Worm (Caenorhabditis elegans) whole organism, L2 larva: Measurements from ENCODE around the gene K10C2.6.

ENCODE experiments used
- C34F6.9 ChIP-seq: fragments of 150-350 bp; optimal IDR thresholded peaks from 2 replicates; lab custom pipeline; 2014; ENCODE audit warnings: missing biosample characterization, missing genetic modification characterization
- ZK546.5 ChIP-seq: sonication (generic microtip); optimal IDR thresholded peaks from 2 replicates; lab custom pipeline; 2017; ENCODE audit warnings: missing biosample characterization, missing genetic modification characterization
- alr-1 ChIP-seq: fragments of 150-350 bp; optimal IDR thresholded peaks from 2 replicates; lab custom pipeline; 2014; ENCODE audit warnings: missing biosample characterization, missing genetic modification characterization
- ama-1 ChIP-seq: fragments of 150-350 bp; optimal IDR thresholded peaks from 2 replicates; lab custom pipeline; 2018; ENCODE audit warnings: inconsistent platforms
- ceh-16 ChIP-seq: fragments of 150-350 bp; optimal IDR thresholded peaks from 2 replicates; lab custom pipeline; 2014; ENCODE audit warnings: missing biosample characterization, missing genetic modification characterization
- ceh-82 ChIP-seq: fragments of 150-350 bp; optimal IDR thresholded peaks from 2 replicates; lab custom pipeline; 2014; ENCODE audit warnings: missing biosample characterization, missing genetic modification characterization
- crh-2 ChIP-seq: sonication (generic microtip); optimal IDR thresholded peaks from 2 replicates; lab custom pipeline; 2017; ENCODE audit warnings: missing biosample characterization, missing genetic modification characterization
- dmd-4 ChIP-seq: sonication (generic microtip); optimal IDR thresholded peaks from 2 replicates; lab custom pipeline; 2017; ENCODE audit warnings: missing biosample characterization, missing genetic modification characterization
- egl-27 ChIP-seq: sonication (generic microtip); optimal IDR thresholded peaks from 3 replicates; lab custom pipeline; 2017; ENCODE audit warnings: missing biosample characterization, missing genetic modification reagents, missing genetic modification characterization
- fos-1 ChIP-seq: fragments of 150-350 bp; optimal IDR thresholded peaks from 2 replicates; lab custom pipeline; 2014; ENCODE audit warnings: missing biosample characterization, missing genetic modification characterization
- gmeb-1 ChIP-seq: fragments of 150-350 bp; optimal IDR thresholded peaks from 2 replicates; lab custom pipeline; 2014; ENCODE audit warnings: missing biosample characterization, missing genetic modification characterization
- lsy-2 ChIP-seq, 2 experiments: fragments of 150-350 bp in 1 of 2; sonication (generic microtip) in 1 of 2; optimal IDR thresholded peaks; 2 replicates each; lab custom pipeline; 2014 to 2017; ENCODE audit warnings: missing biosample characterization in 2 of 2, missing genetic modification characterization in 2 of 2
- mab-5 ChIP-seq: fragments of 150-350 bp; optimal IDR thresholded peaks from 2 replicates; lab custom pipeline; 2014; ENCODE audit warnings: missing biosample characterization, missing genetic modification characterization
- mbf-1 ChIP-seq: sonication (generic microtip); optimal IDR thresholded peaks from 2 replicates; lab custom pipeline; 2017; ENCODE audit warnings: missing biosample characterization, missing genetic modification characterization
- mdl-1 ChIP-seq, 2 experiments: fragments of 150-350 bp in 1 of 2; sonication (generic microtip) in 1 of 2; optimal IDR thresholded peaks; 2 replicates each; lab custom pipeline; 2017; ENCODE audit warnings: missing biosample characterization in 2 of 2, missing genetic modification characterization in 2 of 2
- nhr-10 ChIP-seq: sonication (generic microtip); optimal IDR thresholded peaks from 2 replicates; lab custom pipeline; 2017; ENCODE audit warnings: missing biosample characterization, missing genetic modification characterization
- nhr-11 ChIP-seq: fragments of 150-350 bp; optimal IDR thresholded peaks from 2 replicates; lab custom pipeline; 2014; ENCODE audit warnings: missing biosample characterization, missing genetic modification characterization
- nhr-12 ChIP-seq: fragments of 150-350 bp; optimal IDR thresholded peaks from 2 replicates; lab custom pipeline; 2014; ENCODE audit warnings: missing biosample characterization, missing genetic modification characterization
- nhr-129 ChIP-seq: fragments of 150-350 bp; optimal IDR thresholded peaks from 2 replicates; lab custom pipeline; 2014; ENCODE audit warnings: missing biosample characterization, missing genetic modification characterization
- nhr-23 ChIP-seq: fragments of 150-350 bp; optimal IDR thresholded peaks from 2 replicates; lab custom pipeline; 2014; ENCODE audit warnings: missing biosample characterization, missing genetic modification reagents, missing genetic modification characterization
- nhr-237 ChIP-seq: fragments of 150-350 bp; optimal IDR thresholded peaks from 2 replicates; lab custom pipeline; 2014; ENCODE audit warnings: missing biosample characterization, missing genetic modification characterization
- nhr-25 ChIP-seq: fragments of 150-350 bp; sonication (generic microtip); optimal IDR thresholded peaks from 3 replicates; lab custom pipeline; 2014; ENCODE audit warnings: missing biosample characterization, missing genetic modification characterization
- nhr-6 ChIP-seq: fragments of 150-350 bp; optimal IDR thresholded peaks from 2 replicates; lab custom pipeline; 2014; ENCODE audit warnings: missing biosample characterization, missing genetic modification characterization
- nhr-77 ChIP-seq: fragments of 150-350 bp; optimal IDR thresholded peaks from 2 replicates; lab custom pipeline; 2014; ENCODE audit warnings: missing biosample characterization, missing genetic modification characterization
- peb-1 ChIP-seq: fragments of 150-350 bp; optimal IDR thresholded peaks from 2 replicates; lab custom pipeline; 2014; ENCODE audit warnings: missing biosample characterization, missing genetic modification characterization
- sem-4 ChIP-seq: fragments of 150-350 bp; optimal IDR thresholded peaks from 2 replicates; lab custom pipeline; 2014; ENCODE audit warnings: missing biosample characterization, missing genetic modification reagents, missing genetic modification characterization
- skn-1 ChIP-seq: sonication (generic microtip); optimal IDR thresholded peaks from 2 replicates; lab custom pipeline; 2017; ENCODE audit warnings: missing biosample characterization, missing genetic modification characterization
- sma-3 ChIP-seq: sonication (generic microtip); optimal IDR thresholded peaks from 2 replicates; lab custom pipeline; 2016; ENCODE audit warnings: missing genetic modification reagents, missing genetic modification characterization, missing compliant biosample characterization
- sma-9 ChIP-seq, 2 experiments: fragments of 150-350 bp in 1 of 2; sonication (generic microtip) in 1 of 2; optimal IDR thresholded peaks; 2 replicates each; lab custom pipeline; 2014 to 2016; ENCODE audit warnings: missing genetic modification characterization in 2 of 2, mild to moderate bottlenecking in 1 of 2, missing biosample characterization in 1 of 2, missing compliant biosample characterization in 1 of 2, missing genetic modification reagents in 1 of 2, moderate library complexity in 1 of 2
- unc-39 ChIP-seq: fragments of 150-350 bp; optimal IDR thresholded peaks from 2 replicates; lab custom pipeline; 2014; ENCODE audit warnings: missing biosample characterization, missing genetic modification characterization
- unc-55 ChIP-seq: fragments of 150-350 bp; sonication (generic microtip); optimal IDR thresholded peaks from 3 replicates; lab custom pipeline; 2014; ENCODE audit warnings: missing biosample characterization, missing genetic modification reagents, missing genetic modification characterization
- unc-62 ChIP-seq: fragments of 150-350 bp; optimal IDR thresholded peaks from 2 replicates; lab custom pipeline; 2014; ENCODE audit warnings: missing biosample characterization, missing genetic modification reagents, missing genetic modification characterization
- ztf-1 ChIP-seq: fragments of 200-800 bp; sonication (Bioruptor generic); conservative IDR thresholded peaks from 2 replicates; pipeline ENCODE4 v1.3.6; 2022; ENCODE audit warnings: missing genetic modification characterization, missing compliant biosample characterization
- ztf-4 ChIP-seq: fragments of 150-350 bp; optimal IDR thresholded peaks from 2 replicates; lab custom pipeline; 2014; ENCODE audit warnings: missing biosample characterization, missing genetic modification characterization

Gene K10C2.6

ce11 chrX:6462479-6462878 lies 11.2 kb downstream of the K10C2.6 start:
- TF ChIP-seq nhr-11 (tag; lab: Kevin White, UChicago) (no peak), sma-9 (GFP tag; optimal IDR thresholded peaks at IDR 0.05; lab: Kevin White, UChicago) (peak; percentile 34), sma-9 (tag; optimal IDR thresholded peaks at IDR 0.05; lab: Kevin White, UChicago) (no peak), nhr-12 (tag; lab: Kevin White, UChicago) (no peak), fos-1 (tag; lab: Kevin White, UChicago) (peak; percentile 55), unc-39 (tag; lab: Kevin White, UChicago) (no peak)

DNA sequence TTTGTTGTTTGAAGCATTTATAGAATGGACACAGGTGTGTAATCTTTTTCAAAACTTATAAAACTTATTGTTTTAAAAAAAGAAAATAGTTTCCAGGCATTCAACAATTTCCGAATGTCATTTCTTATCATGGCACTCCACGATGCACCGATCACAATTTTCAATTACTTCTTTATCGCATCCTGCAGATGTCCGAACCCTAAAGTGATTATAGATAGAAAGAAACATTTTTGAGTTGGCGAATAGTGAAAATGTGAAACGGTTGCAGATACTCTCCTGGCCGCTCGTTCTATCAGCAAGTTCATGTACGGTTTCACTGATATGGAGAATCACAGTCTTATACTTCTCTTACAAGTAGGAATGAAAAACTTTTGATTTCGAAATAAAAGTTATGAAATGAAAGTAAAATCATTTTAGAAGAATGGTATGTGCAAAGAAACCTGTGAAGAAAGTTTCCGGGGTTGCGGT lies 11.8 kb downstream of the K10C2.6 start, which contains the start of gene C15B12.2:
Gene C15B12.2 (plus strand): TSS at position 418 of the 468 bp plus-strand sequence.
- TF ChIP-seq ama-1 (lab: Kevin White, UChicago): no peak
- no peak for TF ChIP-seq mbf-1
- no peak for TF ChIP-seq alr-1 (tag; lab: Kevin White, UChicago)
- TF ChIP-seq lsy-2 (tag; optimal IDR thresholded peaks at IDR 0.05; lab: Kevin White, UChicago): no peak
- TF ChIP-seq egl-27 (tag; lab: Kevin White, UChicago): no peak
- no peak for TF ChIP-seq mab-5 (tag; lab: Kevin White, UChicago)
- no peak for TF ChIP-seq nhr-6 (tag; lab: Kevin White, UChicago)
- peak; percentile 71 for TF ChIP-seq fos-1 (tag; lab: Kevin White, UChicago)
- TF ChIP-seq nhr-129 (tag; lab: Kevin White, UChicago): no peak
- TF ChIP-seq crh-2 (tag; lab: Kevin White, UChicago): peak; percentile 31
- TF ChIP-seq nhr-237 (tag; lab: Kevin White, UChicago): no peak
- TF ChIP-seq ceh-82 (tag; lab: Kevin White, UChicago): no peak
- TF ChIP-seq sma-9 (GFP tag; optimal IDR thresholded peaks at IDR 0.05; lab: Kevin White, UChicago): peak; percentile 46
- TF ChIP-seq sma-9 (tag; optimal IDR thresholded peaks at IDR 0.05; lab: Kevin White, UChicago): no peak
- no peak for TF ChIP-seq nhr-77 (tag; lab: Kevin White, UChicago)
- TF ChIP-seq C34F6.9: no peak
- TF ChIP-seq ZK546.5: no peak
- no peak for TF ChIP-seq peb-1
- no peak for TF ChIP-seq nhr-23 (tag; lab: Kevin White, UChicago)
- no peak for TF ChIP-seq nhr-10 (tag; lab: Kevin White, UChicago)
- no peak for TF ChIP-seq nhr-11 (tag; lab: Kevin White, UChicago)
- TF ChIP-seq sma-3 (GFP tag; lab: Kevin White, UChicago): no peak
- TF ChIP-seq gmeb-1 (tag; lab: Kevin White, UChicago): no peak
- TF ChIP-seq ztf-1: no peak

DNA sequence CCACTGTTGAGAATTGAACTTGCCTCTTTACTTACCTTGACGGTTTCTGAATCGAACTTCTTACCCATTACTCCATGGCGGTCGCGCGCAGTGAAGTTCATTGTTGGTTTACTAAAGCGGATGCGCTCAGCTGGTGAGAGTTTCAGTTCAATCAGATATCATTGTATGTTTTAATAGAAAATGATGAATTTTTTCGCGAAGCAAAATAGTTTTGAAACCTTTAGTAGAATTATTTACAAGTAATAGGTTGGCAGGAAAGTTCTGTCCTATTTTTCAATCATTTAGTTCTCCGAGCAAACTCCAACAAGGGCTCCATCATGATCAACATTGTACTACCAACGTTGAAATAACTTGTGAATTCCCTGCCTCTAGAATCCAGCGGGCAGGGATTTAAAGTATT lies 16.2 kb downstream of the K10C2.6 start, which contains the start of gene C15B12.3:
Gene C15B12.3 (minus strand): TSS at position 101 of the 400 bp plus-strand sequence.
- TF ChIP-seq nhr-6 (tag; lab: Kevin White, UChicago): no peak
- TF ChIP-seq egl-27 (tag; lab: Kevin White, UChicago): no peak
- no peak for TF ChIP-seq nhr-25 (tag; lab: Kevin White, UChicago)
- TF ChIP-seq mbf-1: no peak
- TF ChIP-seq dmd-4 (tag; lab: Kevin White, UChicago): no peak
- TF ChIP-seq ceh-82 (tag; lab: Kevin White, UChicago): no peak
- no peak for TF ChIP-seq unc-62 (GFP tag; lab: Kevin White, UChicago)
- no peak for TF ChIP-seq crh-2 (tag; lab: Kevin White, UChicago)
- TF ChIP-seq ceh-16: no peak
- TF ChIP-seq sem-4 (tag; lab: Kevin White, UChicago): no peak
- TF ChIP-seq lsy-2 (tag; optimal IDR thresholded peaks at IDR 0.05; lab: Kevin White, UChicago): no peak
- no peak for TF ChIP-seq nhr-23 (tag; lab: Kevin White, UChicago)
- no peak for TF ChIP-seq mdl-1 (tag; optimal IDR thresholded peaks at IDR 0.05; lab: Kevin White, UChicago)
- TF ChIP-seq fos-1 (tag; lab: Kevin White, UChicago): no peak
- TF ChIP-seq sma-3 (GFP tag; lab: Kevin White, UChicago): no peak

DNA sequence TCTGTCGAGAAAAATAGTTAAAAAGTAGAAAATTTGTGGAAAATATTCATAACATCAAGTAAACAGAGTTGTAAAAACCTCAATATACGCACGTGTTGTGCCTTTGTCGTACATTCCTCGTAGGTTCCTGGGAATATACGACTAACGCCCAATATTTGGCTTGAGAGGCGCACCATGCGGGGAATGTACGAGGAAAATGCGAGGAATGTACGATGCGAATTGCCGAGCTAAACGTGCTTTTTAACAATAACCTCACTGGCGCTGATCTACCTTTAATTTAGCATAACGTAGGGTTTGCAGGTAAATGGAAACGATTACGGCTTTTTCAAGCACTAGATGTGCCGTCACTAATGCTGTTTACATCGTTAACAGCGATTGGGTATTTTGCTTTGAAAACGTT lies 17.3 kb downstream of the K10C2.6 start, which contains the start of gene C15B12.9:
Gene C15B12.9 (plus strand): TSS at position 301 of the 400 bp plus-strand sequence.
- TF ChIP-seq skn-1 (tag; lab: Kevin White, UChicago) (no peak), ceh-82 (tag; lab: Kevin White, UChicago) (no peak), dmd-4 (tag; lab: Kevin White, UChicago) (no peak)

- TF ChIP-seq unc-39 (tag; lab: Kevin White, UChicago): no peak
- no peak for TF ChIP-seq nhr-6 (tag; lab: Kevin White, UChicago)
- no peak for TF ChIP-seq ztf-4 (tag; lab: Kevin White, UChicago)
- no peak for TF ChIP-seq peb-1
- TF ChIP-seq unc-55 (GFP tag; lab: Kevin White, UChicago): no peak
Observed at ce11 chrX:6473698-6474314, 22.6 kb downstream of the K10C2.6 start, which contains the start of the genes C15B12.4 and C15B12.8. TSS of gene C15B12.4 (minus strand) at chrX:6473748. TSS of gene C15B12.8 (plus strand) at chrX:6474264.
